Worm (Caenorhabditis elegans) whole organism, midembryonic: ENCODE data around the gene acs-18.

ENCODE experiments used
- T22C8.4 ChIP-seq: fragments of 200-800 bp; sonication (Bioruptor generic); IDR thresholded peaks from 2 replicates; pipeline ENCODE4 v1.3.6; 2022; ENCODE audit warnings: missing genetic modification characterization, missing compliant biosample characterization
- cog-1 ChIP-seq: sonication (generic microtip); optimal IDR thresholded peaks from 2 replicates; lab custom pipeline; 2016; ENCODE audit warnings: missing genetic modification characterization, missing compliant biosample characterization
- flt-1 ChIP-seq: fragments of 200-800 bp; sonication (Bioruptor generic); IDR thresholded peaks from 2 replicates; pipeline ENCODE4 v1.3.6; 2022; ENCODE audit warnings: missing genetic modification characterization, missing compliant biosample characterization
- klf-2 ChIP-seq: fragments of 200-800 bp; sonication (Bioruptor generic); conservative IDR thresholded peaks from 2 replicates; pipeline ENCODE4 v1.3.6; 2022; ENCODE audit warnings: missing genetic modification reagents, missing genetic modification characterization, missing compliant biosample characterization
- med-1 ChIP-seq: sonication (generic microtip); optimal IDR thresholded peaks from 2 replicates; lab custom pipeline; 2017; ENCODE audit warnings: missing genetic modification characterization, mild to moderate bottlenecking, missing compliant biosample characterization, antibody characterized with exemption, missing genetic modification reagents; ENCODE audit not compliant: insufficient read depth
- ref-1 ChIP-seq: fragments of 200-800 bp; sonication (Bioruptor generic); conservative IDR thresholded peaks from 2 replicates; pipeline ENCODE4 v1.3.6; 2022; ENCODE audit warnings: missing genetic modification reagents, missing genetic modification characterization, missing compliant biosample characterization
- tab-1 ChIP-seq: fragments of 200-800 bp; sonication (Bioruptor generic); IDR thresholded peaks from 2 replicates; pipeline ENCODE4 v1.3.6; 2022; ENCODE audit warnings: missing genetic modification characterization, missing compliant biosample characterization
- ztf-23 ChIP-seq: fragments of 200-800 bp; sonication (Bioruptor generic); IDR thresholded peaks from 2 replicates; pipeline ENCODE4 v1.3.6; 2022; ENCODE audit warnings: missing genetic modification reagents, missing genetic modification characterization, missing compliant biosample characterization
- ztf-29 ChIP-seq: fragments of 200-800 bp; sonication (Bioruptor generic); IDR thresholded peaks from 2 replicates; pipeline ENCODE4 v1.3.6; 2022; ENCODE audit warnings: missing genetic modification reagents, missing genetic modification characterization, missing compliant biosample characterization

DNA sequence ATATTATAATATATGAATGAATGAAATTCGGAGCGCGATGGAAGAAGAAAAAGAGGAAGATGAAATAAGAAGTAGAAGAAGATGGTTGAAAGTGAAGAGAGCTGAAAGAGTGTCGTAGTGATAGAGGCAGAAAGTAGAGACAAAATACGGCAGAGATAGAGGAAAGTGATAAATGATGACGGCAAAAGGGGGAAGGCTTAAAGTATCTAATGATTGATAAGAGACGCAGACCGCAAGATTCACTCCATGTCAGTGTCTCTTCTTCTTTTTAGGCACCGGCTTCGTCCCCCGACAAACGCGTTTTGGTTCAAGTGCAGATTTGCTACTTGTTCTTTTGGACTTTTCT, 28.9 kb upstream of the acs-18 start:
- no peak for TF ChIP-seq cog-1 (tag; lab: Kevin White, UChicago)
- TF ChIP-seq ref-1 (GFP tag; lab: Robert Waterston, UW): no peak
- no peak for TF ChIP-seq ztf-29 (GFP tag; lab: Robert Waterston, UW)
- TF ChIP-seq med-1 (GFP tag; lab: Kevin White, UChicago): no peak
- TF ChIP-seq flt-1 (GFP tag; lab: Robert Waterston, UW): no peak
- no peak for TF ChIP-seq tab-1
- no peak for TF ChIP-seq klf-2 (GFP tag; lab: Robert Waterston, UW)
- TF ChIP-seq T22C8.4 (GFP tag; lab: Robert Waterston, UW): no peak
- TF ChIP-seq ztf-23 (GFP tag; lab: Robert Waterston, UW): no peak
